Worm (Caenorhabditis elegans): ENCODE data around the gene F18A1.1.

F18A1.1 gene

DNA sequence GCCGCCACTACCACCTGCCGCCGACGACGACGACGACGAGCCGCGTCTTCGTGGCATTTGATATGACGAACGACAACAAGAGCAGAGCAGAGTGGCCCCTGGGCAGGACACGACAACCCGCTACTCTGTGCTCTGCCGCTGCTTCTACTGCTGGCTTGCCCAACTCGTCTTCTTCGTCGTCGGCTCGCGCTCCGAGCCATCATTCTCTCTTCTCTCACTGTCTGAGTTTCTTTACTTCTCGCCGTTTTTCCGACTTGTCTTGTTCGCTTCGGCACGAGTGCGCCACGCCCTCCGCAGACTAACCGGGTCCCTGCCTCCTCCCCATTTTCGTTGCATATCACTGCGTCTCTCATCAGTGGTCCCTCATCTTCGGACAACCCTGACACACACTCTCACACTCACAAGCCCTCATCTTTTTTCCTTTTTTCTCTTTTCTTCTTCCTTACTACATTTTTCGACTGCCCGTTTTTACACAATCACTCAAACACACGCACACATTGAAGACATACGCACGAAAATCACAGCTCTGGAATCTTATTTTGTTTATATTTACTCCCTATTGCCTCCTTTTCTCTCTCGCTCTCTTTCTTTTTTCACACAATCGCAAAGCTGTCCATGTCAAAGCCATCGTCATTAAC lies 42.6 kb upstream of the F18A1.1 start (continued):
- TF ChIP-seq nhr-77 (tag; optimal IDR thresholded peaks at IDR 0.05), result no peak
- TF ChIP-seq unc-62 (GFP tag; optimal IDR thresholded peaks at IDR 0.05), result no peak
- TF ChIP-seq unc-55 (GFP tag; optimal IDR thresholded peaks at IDR 0.05), result peak; percentile 72
- peak; percentile 46 for TF ChIP-seq ceh-82 (tag; optimal IDR thresholded peaks at IDR 0.05)
- peak; percentile 96 for TF ChIP-seq F13H6.1 (tag; optimal IDR thresholded peaks at IDR 0.05)
- TF ChIP-seq nhr-129 (tag; optimal IDR thresholded peaks at IDR 0.05), result peak; percentile 87
- TF ChIP-seq alr-1 (tag; optimal IDR thresholded peaks at IDR 0.05), result no peak
- no peak for TF ChIP-seq elt-3 (tag; optimal IDR thresholded peaks at IDR 0.05)
- TF ChIP-seq lin-39 (tag; optimal IDR thresholded peaks at IDR 0.05), result no peak
- no peak for TF ChIP-seq gmeb-1 (tag; optimal IDR thresholded peaks at IDR 0.05)
- peak; percentile 53 for TF ChIP-seq snpc-4 (tag; optimal IDR thresholded peaks at IDR 0.05)
- no peak for TF ChIP-seq nhr-237 (tag; optimal IDR thresholded peaks at IDR 0.05)
- no peak for TF ChIP-seq skn-1 (tag; optimal IDR thresholded peaks at IDR 0.05)
- TF ChIP-seq lin-13 (GFP tag; optimal IDR thresholded peaks at IDR 0.05), result peak; percentile 33
- peak; percentile 71 for TF ChIP-seq sem-4 (tag; optimal IDR thresholded peaks at IDR 0.05)
- TF ChIP-seq dmd-4 (tag; optimal IDR thresholded peaks at IDR 0.05), result no peak
- peak; percentile 76 for TF ChIP-seq sma-9 (GFP tag; optimal IDR thresholded peaks at IDR 0.05)
- TF ChIP-seq sma-9 (tag; optimal IDR thresholded peaks at IDR 0.05), result no peak
- TF ChIP-seq fos-1 (tag; optimal IDR thresholded peaks at IDR 0.05), result no peak
- no peak for TF ChIP-seq nhr-10 (tag; optimal IDR thresholded peaks at IDR 0.05)
- peak; percentile 64 for TF ChIP-seq Y55F3AM.14 (GFP tag; optimal IDR thresholded peaks at IDR 0.05)

DNA sequence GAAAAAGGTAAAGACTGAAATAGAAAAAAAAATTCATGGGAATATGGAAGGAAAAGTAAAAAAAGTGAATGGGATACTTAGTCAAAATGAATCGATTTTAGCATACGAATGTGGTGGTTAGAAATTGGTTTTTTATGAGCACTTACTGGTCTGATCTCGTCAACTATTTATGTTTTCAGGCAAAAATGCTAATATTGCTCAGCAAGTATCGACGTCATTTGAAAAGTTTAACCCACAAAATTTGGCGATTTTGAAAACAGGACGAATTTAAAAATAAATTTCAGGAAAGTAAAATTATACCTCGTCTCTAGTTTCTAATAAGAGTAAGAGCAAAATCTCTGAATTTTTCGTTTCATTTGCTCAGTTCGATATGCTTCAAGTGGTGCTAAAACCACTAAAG lies 41.5 kb upstream of the F18A1.1 start:
- no peak for TF ChIP-seq egl-27 (tag; optimal IDR thresholded peaks at IDR 0.05)
- TF ChIP-seq mab-5 (tag; optimal IDR thresholded peaks at IDR 0.05), result peak; percentile 0

DNA sequence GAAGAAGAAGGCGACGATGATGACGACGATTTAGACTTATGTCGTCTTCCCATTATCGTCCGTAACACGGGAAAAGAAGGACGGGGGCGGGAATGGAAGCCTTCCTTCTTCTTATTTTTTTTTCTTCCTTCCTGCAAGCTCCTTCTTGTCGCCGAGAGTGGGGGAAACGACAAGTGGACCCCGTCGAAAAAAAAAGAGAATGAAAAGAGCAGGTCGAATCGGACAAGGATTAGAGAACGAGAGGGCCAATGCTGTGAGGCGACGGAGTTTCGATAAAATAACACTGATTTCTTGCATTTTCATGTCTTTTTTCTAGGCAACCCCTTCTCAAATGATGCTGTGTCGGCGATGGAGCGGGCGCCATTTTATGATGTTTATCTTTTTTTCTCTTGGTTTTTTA lies 33.5 kb upstream of the F18A1.1 start, which contains the start of gene pde-4:
pde-4 (minus strand) TSS at position 76 of the 400 bp plus-strand sequence.
- TF ChIP-seq ama-1 (optimal IDR thresholded peaks at IDR 0.05) (no peak), lsy-2 (tag; optimal IDR thresholded peaks at IDR 0.05) (no peak), Y55F3AM.14 (GFP tag; optimal IDR thresholded peaks at IDR 0.05) (no peak), nhr-12 (tag; optimal IDR thresholded peaks at IDR 0.05) (no peak), elt-3 (tag; optimal IDR thresholded peaks at IDR 0.05) (no peak), nhr-77 (tag; optimal IDR thresholded peaks at IDR 0.05) (no peak), ceh-82 (tag; optimal IDR thresholded peaks at IDR 0.05) (no peak), elt-1 (tag; optimal IDR thresholded peaks at IDR 0.05) (no peak), mbf-1 (tag; optimal IDR thresholded peaks at IDR 0.05) (no peak)

DNA sequence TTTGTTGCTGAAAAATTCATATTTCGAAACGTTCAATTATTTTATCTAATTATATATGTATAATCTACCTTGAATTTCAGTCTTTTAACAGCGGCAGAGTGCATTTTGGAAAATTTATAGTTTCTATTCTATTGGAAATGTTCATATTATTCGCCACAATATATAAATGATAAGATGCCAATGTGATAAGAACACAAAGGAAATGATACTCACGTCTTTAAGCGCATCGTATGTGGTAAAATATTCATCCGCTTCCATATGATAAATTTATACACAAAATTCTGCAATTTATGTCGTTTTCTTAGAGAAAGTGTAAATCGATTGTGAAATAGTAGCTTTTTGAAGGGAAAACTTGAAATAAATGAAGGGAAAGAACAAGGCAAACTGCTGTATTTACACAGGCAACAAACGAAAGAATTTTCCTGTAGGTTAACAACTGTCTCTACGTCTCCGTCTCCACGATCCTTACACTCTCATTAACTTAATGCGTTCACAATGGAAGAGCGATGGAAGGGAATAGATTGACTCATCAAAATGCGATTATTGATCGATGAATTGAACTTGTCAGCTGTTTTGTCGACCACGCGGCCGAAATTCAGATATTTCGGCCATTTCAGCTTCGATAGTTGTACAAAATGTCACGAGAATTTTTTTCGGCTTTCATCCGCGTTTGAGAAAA lies 22.5 kb upstream of the F18A1.1 start, which contains the start of gene alfa-1:
alfa-1 (minus strand) TSS at position 515 of the 679 bp plus-strand sequence.
- peak; percentile 49 for TF ChIP-seq C34F6.9 (tag; optimal IDR thresholded peaks at IDR 0.05)
- no peak for TF ChIP-seq ztf-11 (tag; optimal IDR thresholded peaks at IDR 0.05)
- no peak for TF ChIP-seq mbf-1 (tag; optimal IDR thresholded peaks at IDR 0.05)
- TF ChIP-seq ztf-1 (GFP tag; conservative IDR thresholded peaks at IDR 0.05), result no peak
- no peak for TF ChIP-seq nhr-237 (tag; optimal IDR thresholded peaks at IDR 0.05)
- no peak for TF ChIP-seq nhr-10 (tag; optimal IDR thresholded peaks at IDR 0.05)
- TF ChIP-seq nhr-129 (tag; optimal IDR thresholded peaks at IDR 0.05), result peak; percentile 26
- TF ChIP-seq sma-9 (GFP tag; optimal IDR thresholded peaks at IDR 0.05), result peak; percentile 10
- TF ChIP-seq sma-9 (tag; optimal IDR thresholded peaks at IDR 0.05), result no peak
- no peak for TF ChIP-seq gmeb-1 (tag; optimal IDR thresholded peaks at IDR 0.05)
- TF ChIP-seq mab-5 (tag; optimal IDR thresholded peaks at IDR 0.05), result no peak
- no peak for TF ChIP-seq nhr-77 (tag; optimal IDR thresholded peaks at IDR 0.05)
- TF ChIP-seq fos-1 (tag; optimal IDR thresholded peaks at IDR 0.05), result peak; percentile 57
- TF ChIP-seq ceh-82 (tag; optimal IDR thresholded peaks at IDR 0.05), result no peak
- no peak for TF ChIP-seq Y55F3AM.14 (GFP tag; optimal IDR thresholded peaks at IDR 0.05)
- TF ChIP-seq egl-27 (tag; optimal IDR thresholded peaks at IDR 0.05), result no peak
- no peak for TF ChIP-seq elt-1 (tag; optimal IDR thresholded peaks at IDR 0.05)
- TF ChIP-seq nhr-25 (tag; optimal IDR thresholded peaks at IDR 0.05), result no peak
- no peak for TF ChIP-seq peb-1 (tag; optimal IDR thresholded peaks at IDR 0.05)
- no peak for TF ChIP-seq nhr-6 (tag; optimal IDR thresholded peaks at IDR 0.05)
- TF ChIP-seq lin-13 (GFP tag; optimal IDR thresholded peaks at IDR 0.05), result no peak
- no peak for TF ChIP-seq nhr-12 (tag; optimal IDR thresholded peaks at IDR 0.05)
- TF ChIP-seq sma-3 (GFP tag; optimal IDR thresholded peaks at IDR 0.05), result no peak
- TF ChIP-seq unc-62 (GFP tag; optimal IDR thresholded peaks at IDR 0.05), result no peak
- TF ChIP-seq F13H6.1 (tag; optimal IDR thresholded peaks at IDR 0.05), result peak; percentile 32
- TF ChIP-seq ama-1 (optimal IDR thresholded peaks at IDR 0.05), result no peak
- TF ChIP-seq ztf-4 (tag; optimal IDR thresholded peaks at IDR 0.05), result no peak
- no peak for TF ChIP-seq nhr-21 (tag; optimal IDR thresholded peaks at IDR 0.05)
- TF ChIP-seq ZK546.5 (tag; optimal IDR thresholded peaks at IDR 0.05), result no peak
- no peak for TF ChIP-seq unc-39 (tag; optimal IDR thresholded peaks at IDR 0.05)
- TF ChIP-seq dmd-4 (tag; optimal IDR thresholded peaks at IDR 0.05), result no peak
